Fruit fly (Drosophila melanogaster) whole organism, prepupa: Measurements from ENCODE around the gene CG12477.
A peak's percentile ranks its signal among the peaks of the same experiment; 100 is the strongest.

ENCODE experiments used
- CG10631 ChIP-seq: fragments of 200-800 bp; sonication (Bioruptor generic); optimal IDR thresholded peaks from 2 replicates; lab custom pipeline; 2016; ENCODE audit warnings: missing biosample characterization, missing genetic modification characterization
- CG10669 ChIP-seq: fragments of 200-800 bp; sonication (Bioruptor generic); optimal IDR thresholded peaks from 3 replicates; lab custom pipeline; 2018; ENCODE audit warnings: missing biosample characterization, mild to moderate bottlenecking, missing genetic modification characterization, moderate library complexity
- CG11902 ChIP-seq: fragments of 200-800 bp; sonication (Bioruptor generic); optimal IDR thresholded peaks from 3 replicates; lab custom pipeline; 2016; ENCODE audit warnings: missing biosample characterization, missing genetic modification characterization
- CG15336 ChIP-seq: fragments of 200-800 bp; sonication (Bioruptor generic); IDR thresholded peaks from 2 replicates; pipeline ENCODE4 v1.3.6; 2022; ENCODE audit warnings: missing biosample characterization, missing genetic modification characterization
- CG1621 ChIP-seq: fragments of 200-800 bp; sonication (Bioruptor generic); optimal IDR thresholded peaks from 3 replicates; lab custom pipeline; 2018; ENCODE audit warnings: missing biosample characterization, mild to moderate bottlenecking, missing genetic modification characterization
- CG16779 ChIP-seq: fragments of 200-800 bp; sonication (Bioruptor generic); optimal IDR thresholded peaks from 3 replicates; lab custom pipeline; 2017; ENCODE audit warnings: missing biosample characterization, mild to moderate bottlenecking, missing genetic modification characterization
- CG31627 ChIP-seq: fragments of 200-800 bp; sonication (Bioruptor generic); optimal IDR thresholded peaks from 3 replicates; lab custom pipeline; 2016; ENCODE audit warnings: missing biosample characterization, missing genetic modification characterization
- CG32006 ChIP-seq: fragments of 200-800 bp; sonication (Bioruptor generic); optimal IDR thresholded peaks from 3 replicates; lab custom pipeline; 2017; ENCODE audit warnings: missing biosample characterization, mild to moderate bottlenecking, missing genetic modification characterization
- CG34406 ChIP-seq: fragments of 200-800 bp; sonication (Bioruptor generic); optimal IDR thresholded peaks from 3 replicates; lab custom pipeline; 2016; ENCODE audit warnings: missing biosample characterization, missing genetic modification characterization
- CG3919 ChIP-seq: fragments of 200-800 bp; sonication (Bioruptor generic); optimal IDR thresholded peaks from 3 replicates; lab custom pipeline; 2016; ENCODE audit warnings: missing biosample characterization, missing genetic modification characterization
- CG4318 ChIP-seq: fragments of 200-800 bp; sonication (Bioruptor generic); optimal IDR thresholded peaks from 3 replicates; lab custom pipeline; 2017; ENCODE audit warnings: missing biosample characterization, mild to moderate bottlenecking, missing genetic modification characterization
- CG6163 ChIP-seq: fragments of 200-800 bp; sonication (Bioruptor generic); IDR thresholded peaks from 3 replicates; pipeline ENCODE4 v1.3.6; 2022; ENCODE audit warnings: missing biosample characterization, missing genetic modification characterization
- CG6276 ChIP-seq: fragments of 200-800 bp; sonication (Bioruptor generic); optimal IDR thresholded peaks from 2 replicates; lab custom pipeline; 2017; ENCODE audit warnings: missing biosample characterization, mild to moderate bottlenecking, missing genetic modification characterization
- CG6792 ChIP-seq: fragments of 200-800 bp; sonication (Bioruptor generic); optimal IDR thresholded peaks from 3 replicates; lab custom pipeline; 2016; ENCODE audit warnings: missing biosample characterization, missing genetic modification characterization
- CG6808 ChIP-seq: fragments of 200-800 bp; sonication (Bioruptor generic); optimal IDR thresholded peaks from 3 replicates; lab custom pipeline; 2017; ENCODE audit warnings: missing biosample characterization, missing genetic modification characterization, mild to moderate bottlenecking, moderate library complexity, missing genetic modification reagents
- CG6854 ChIP-seq: fragments of 200-800 bp; sonication (Bioruptor generic); optimal IDR thresholded peaks from 2 replicates; lab custom pipeline; 2017; ENCODE audit warnings: missing biosample characterization, mild to moderate bottlenecking, missing genetic modification characterization
- CG7368 ChIP-seq: fragments of 200-800 bp; sonication (Bioruptor generic); optimal IDR thresholded peaks from 3 replicates; lab custom pipeline; 2016; ENCODE audit warnings: missing biosample characterization, missing genetic modification characterization
- CG8119 ChIP-seq: fragments of 200-800 bp; sonication (Bioruptor generic); IDR thresholded peaks from 3 replicates; pipeline ENCODE4 v1.3.6; 2022; ENCODE audit warnings: missing biosample characterization, missing genetic modification characterization
- CG8319 ChIP-seq: fragments of 200-800 bp; sonication (Bioruptor generic); optimal IDR thresholded peaks from 3 replicates; lab custom pipeline; 2016; ENCODE audit warnings: missing biosample characterization, missing genetic modification characterization
- CG8632 ChIP-seq: fragments of 200-800 bp; sonication (Bioruptor generic); optimal IDR thresholded peaks from 3 replicates; lab custom pipeline; 2016; ENCODE audit warnings: missing biosample characterization, missing genetic modification characterization
- CG9139 ChIP-seq: fragments of 200-800 bp; sonication (Bioruptor generic); optimal IDR thresholded peaks from 3 replicates; lab custom pipeline; 2017; ENCODE audit warnings: missing biosample characterization, mild to moderate bottlenecking, missing genetic modification characterization
- Eip78C ChIP-seq: fragments of 200-800 bp; sonication (Bioruptor generic); peaks from one replicate; lab custom pipeline; 2016; ENCODE audit warnings: missing biosample characterization, missing genetic modification characterization
- Eip93F ChIP-seq: fragments of 200-800 bp; sonication (Bioruptor generic); optimal IDR thresholded peaks from 2 replicates; lab custom pipeline; 2016; ENCODE audit warnings: missing biosample characterization, mild to moderate bottlenecking, missing genetic modification characterization
- Ets21C ChIP-seq: fragments of 200-800 bp; sonication (Bioruptor generic); optimal IDR thresholded peaks from 3 replicates; lab custom pipeline; 2016; ENCODE audit warnings: missing biosample characterization, missing genetic modification characterization
- Gug ChIP-seq: fragments of 200-800 bp; sonication (Bioruptor generic); IDR thresholded peaks from 2 replicates; pipeline ENCODE4 v1.3.6; 2022; ENCODE audit warnings: missing biosample characterization, missing genetic modification characterization
- Hr38 ChIP-seq: sonication (Bioruptor generic); optimal IDR thresholded peaks from 2 replicates; lab custom pipeline; 2016; ENCODE audit warnings: missing biosample characterization, missing genetic modification characterization
- Hr39 ChIP-seq: fragments of 200-800 bp; sonication (Bioruptor generic); optimal IDR thresholded peaks from 2 replicates; lab custom pipeline; 2016; ENCODE audit warnings: missing biosample characterization, missing genetic modification characterization
- Hr4 ChIP-seq: fragments of 200-800 bp; sonication (Bioruptor generic); optimal IDR thresholded peaks from 3 replicates; lab custom pipeline; 2016; ENCODE audit warnings: missing biosample characterization, missing genetic modification characterization
- Lpt ChIP-seq: fragments of 200-800 bp; sonication (Bioruptor generic); optimal IDR thresholded peaks from 3 replicates; lab custom pipeline; 2016; ENCODE audit warnings: missing biosample characterization, missing genetic modification characterization
- OdsH ChIP-seq: fragments of 200-800 bp; sonication (Bioruptor generic); optimal IDR thresholded peaks from 3 replicates; lab custom pipeline; 2016; ENCODE audit warnings: missing biosample characterization, missing genetic modification characterization
- Smox ChIP-seq: fragments of 200-800 bp; sonication (Bioruptor generic); optimal IDR thresholded peaks from 3 replicates; lab custom pipeline; 2016; ENCODE audit warnings: missing biosample characterization, missing genetic modification characterization
- Sox102F ChIP-seq: fragments of 200-800 bp; sonication (Bioruptor generic); optimal IDR thresholded peaks from 2 replicates; lab custom pipeline; 2016; ENCODE audit warnings: missing biosample characterization, mild to moderate bottlenecking, missing genetic modification characterization
- Sox14 ChIP-seq: fragments of 200-800 bp; sonication (Bioruptor generic); optimal IDR thresholded peaks from 3 replicates; lab custom pipeline; 2016; ENCODE audit warnings: missing biosample characterization, missing genetic modification characterization
- Sox15 ChIP-seq: fragments of 200-800 bp; sonication (Bioruptor generic); optimal IDR thresholded peaks from 3 replicates; lab custom pipeline; 2016; ENCODE audit warnings: missing biosample characterization, missing genetic modification characterization
- achi ChIP-seq: fragments of 200-800 bp; sonication (Bioruptor generic); optimal IDR thresholded peaks from 3 replicates; lab custom pipeline; 2016; ENCODE audit warnings: missing biosample characterization, missing genetic modification characterization
- acj6 ChIP-seq: fragments of 200-800 bp; sonication (Bioruptor generic); optimal IDR thresholded peaks from 3 replicates; lab custom pipeline; 2016; ENCODE audit warnings: missing biosample characterization, missing genetic modification characterization
- cyc ChIP-seq: fragments of 200-800 bp; sonication (Bioruptor generic); optimal IDR thresholded peaks from 3 replicates; lab custom pipeline; 2016; ENCODE audit warnings: missing biosample characterization, missing genetic modification characterization
- dac ChIP-seq: fragments of 200-800 bp; sonication (Bioruptor generic); optimal IDR thresholded peaks from 2 replicates; lab custom pipeline; 2017; ENCODE audit warnings: missing biosample characterization, mild to moderate bottlenecking, missing genetic modification characterization
- dsx ChIP-seq: fragments of 200-800 bp; optimal IDR thresholded peaks from 3 replicates; lab custom pipeline; 2019; ENCODE audit warnings: missing biosample characterization, mild to moderate bottlenecking, missing genetic modification characterization, moderate library complexity; ENCODE audit not compliant: poor library complexity, severe bottlenecking
- eg ChIP-seq: fragments of 200-800 bp; sonication (Bioruptor generic); IDR thresholded peaks from 3 replicates; pipeline ENCODE4 v1.3.6; 2022; ENCODE audit warnings: missing biosample characterization, missing genetic modification characterization
- fd59A ChIP-seq: fragments of 200-800 bp; sonication (Bioruptor generic); optimal IDR thresholded peaks from 2 replicates; lab custom pipeline; 2017; ENCODE audit warnings: missing biosample characterization, mild to moderate bottlenecking, missing genetic modification characterization, missing genetic modification reagents
- fd85E ChIP-seq: fragments of 200-800 bp; sonication (Bioruptor generic); optimal IDR thresholded peaks from 3 replicates; lab custom pipeline; 2016; ENCODE audit warnings: missing biosample characterization, missing genetic modification characterization
- fkh ChIP-seq: fragments of 200-800 bp; sonication (Bioruptor generic); optimal IDR thresholded peaks from 3 replicates; lab custom pipeline; 2017; ENCODE audit warnings: missing biosample characterization, mild to moderate bottlenecking, missing genetic modification characterization, moderate library complexity
- pdm3 ChIP-seq: fragments of 200-800 bp; sonication (Bioruptor generic); optimal IDR thresholded peaks from 3 replicates; lab custom pipeline; 2016; ENCODE audit warnings: missing biosample characterization, missing genetic modification characterization
- salr ChIP-seq, 2 experiments: fragments of 200-800 bp; sonication (Bioruptor generic); optimal IDR thresholded peaks; 3 replicates each; lab custom pipeline; 2016 to 2018; ENCODE audit warnings: missing biosample characterization in 2 of 2, missing genetic modification characterization in 2 of 2, mild to moderate bottlenecking in 1 of 2
- ss ChIP-seq, 2 experiments: fragments of 200-800 bp; sonication (Bioruptor generic); optimal IDR thresholded peaks; 2 replicates in 1 of 2; 3 replicates in 1 of 2; lab custom pipeline; 2017 to 2018; ENCODE audit warnings: mild to moderate bottlenecking in 2 of 2, missing biosample characterization in 2 of 2, missing genetic modification characterization in 2 of 2, moderate library complexity in 1 of 2
- svp ChIP-seq: fragments of 200-800 bp; sonication (Bioruptor generic); peaks from one replicate; lab custom pipeline; 2016; ENCODE audit warnings: missing biosample characterization, missing genetic modification characterization
- vri ChIP-seq: fragments of 200-800 bp; sonication (Bioruptor generic); optimal IDR thresholded peaks from 3 replicates; lab custom pipeline; 2016; ENCODE audit warnings: missing biosample characterization, mild to moderate bottlenecking, missing genetic modification characterization

CG12477 gene

DNA sequence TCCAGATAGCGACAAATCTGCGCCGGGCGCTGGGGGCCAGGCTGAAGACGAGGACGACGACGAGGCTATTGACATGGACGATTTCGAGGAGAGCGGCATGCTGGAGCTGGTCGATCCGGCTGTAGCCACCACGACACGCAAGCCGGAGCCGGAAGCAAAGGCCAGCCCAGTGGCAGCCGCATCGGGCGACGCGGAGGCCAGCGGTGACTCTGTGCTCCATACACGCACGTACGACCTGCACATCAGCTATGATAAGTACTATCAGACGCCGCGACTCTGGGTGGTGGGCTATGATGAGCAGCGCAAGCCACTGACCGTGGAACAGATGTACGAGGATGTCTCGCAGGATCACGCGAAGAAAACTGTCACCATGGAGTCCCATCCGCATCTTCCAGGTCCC lies 26.7 kb upstream of the CG12477 start:
- no peak for TF ChIP-seq eg (GFP tag; lab: Robert Waterston, UW)
- TF ChIP-seq CG32006 (GFP tag; lab: Kevin White, UChicago) = no peak
- TF ChIP-seq fd59A (GFP tag; lab: Kevin White, UChicago) = no peak
- peak; percentile 89 for TF ChIP-seq svp (GFP tag; lab: Kevin White, UChicago)
- TF ChIP-seq vri (GFP tag; lab: Kevin White, UChicago) = no peak
- no peak for TF ChIP-seq ss (GFP tag; optimal IDR thresholded peaks at IDR 0.05; lab: Kevin White, UChicago)

DNA sequence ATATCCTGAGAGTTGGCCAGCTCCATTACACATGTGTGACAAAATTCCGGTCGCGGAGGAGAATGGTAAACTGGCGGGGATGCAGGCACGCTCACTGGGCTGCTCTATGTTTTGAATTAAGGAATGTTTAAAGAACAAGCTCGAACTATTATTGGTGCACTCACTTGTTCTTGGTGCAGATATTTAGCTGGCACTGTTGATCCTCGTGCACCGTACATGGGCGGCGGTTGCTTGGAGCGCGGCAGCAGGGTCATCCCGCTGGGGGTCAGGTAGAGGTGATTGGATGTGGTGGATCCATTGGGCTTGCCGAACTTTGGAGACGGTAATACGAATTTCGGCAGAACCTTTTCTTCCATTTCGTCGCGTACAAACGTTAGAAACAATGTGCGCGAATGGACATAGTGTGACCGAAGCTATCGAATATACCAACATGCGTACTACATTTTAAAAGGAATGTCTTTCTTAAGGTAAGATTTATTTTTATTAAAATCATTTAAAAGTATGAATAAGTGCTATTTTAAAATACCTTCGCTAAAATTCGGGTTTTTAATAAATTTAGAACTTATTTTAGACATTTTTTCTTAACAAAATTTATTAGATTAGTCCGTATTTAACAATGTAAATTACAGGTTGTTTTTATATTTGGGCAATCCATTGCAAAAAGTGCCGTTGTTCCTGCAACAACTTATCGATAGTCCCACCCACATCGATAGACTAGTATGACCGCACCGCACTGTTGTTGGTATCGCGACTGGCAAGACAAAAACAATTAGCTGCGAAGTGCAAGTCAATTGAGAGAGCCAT lies 25.1 kb upstream of the CG12477 start, which contains the start of the genes Nufip and Atg3:
TSS of gene Nufip (minus strand) at position 415 of the 804 bp plus-strand sequence.
TSS of gene Atg3 (plus strand) at position 735 of the 804 bp plus-strand sequence.
- TF ChIP-seq fkh = no peak
- no peak for TF ChIP-seq eg (GFP tag; lab: Robert Waterston, UW)
- TF ChIP-seq CG8632 = no peak
- peak; percentile 65; the same call in 2 of the 3 replicates for TF ChIP-seq CG6163
- TF ChIP-seq CG6808 (GFP tag; lab: Kevin White, UChicago) = no peak
- TF ChIP-seq Eip93F (GFP tag; lab: Kevin White, UChicago) = no peak
- no peak for TF ChIP-seq Hr38 (GFP tag; lab: Kevin White, UChicago)
- no peak for TF ChIP-seq CG6276 (GFP tag; lab: Kevin White, UChicago)
- no peak for TF ChIP-seq CG6854 (GFP tag; lab: Kevin White, UChicago)
- TF ChIP-seq CG31627 (GFP tag; lab: Kevin White, UChicago) = peak; percentile 44
- no peak for TF ChIP-seq fd85E (GFP tag; lab: Kevin White, UChicago)
- TF ChIP-seq CG8319 (GFP tag; lab: Kevin White, UChicago) = no peak
- TF ChIP-seq CG10631 (GFP tag; lab: Kevin White, UChicago) = peak; percentile 50
- TF ChIP-seq Gug (GFP tag; lab: Robert Waterston, UW) = no peak
- TF ChIP-seq CG7368 = peak; percentile 51
- TF ChIP-seq svp (GFP tag; lab: Kevin White, UChicago) = peak; percentile 58
- TF ChIP-seq CG9139 (GFP tag; lab: Kevin White, UChicago) = no peak
- TF ChIP-seq achi = no peak
- TF ChIP-seq Eip78C (GFP tag; lab: Kevin White, UChicago) = peak; percentile 85
- TF ChIP-seq Hr4 (GFP tag; lab: Kevin White, UChicago) = peak; percentile 45
- no peak for TF ChIP-seq salr (GFP tag; optimal IDR thresholded peaks at IDR 0.05; lab: Kevin White, UChicago)
- TF ChIP-seq CG1621 = no peak
- no peak for TF ChIP-seq CG11902 (GFP tag; lab: Kevin White, UChicago)
- peak; percentile 76 for TF ChIP-seq dsx (GFP tag; lab: Kevin White, UChicago)
- TF ChIP-seq CG6792 (GFP tag; lab: Kevin White, UChicago) = no peak
- no peak for TF ChIP-seq Smox (GFP tag; lab: Kevin White, UChicago)
- no peak for TF ChIP-seq CG4318 (GFP tag; lab: Kevin White, UChicago)
- no peak for TF ChIP-seq Lpt (GFP tag; lab: Kevin White, UChicago)
- peak; percentile 12 for TF ChIP-seq acj6
- peak; percentile 16 for TF ChIP-seq OdsH (GFP tag; lab: Kevin White, UChicago)
- no peak for TF ChIP-seq CG15336 (GFP tag; lab: Robert Waterston, UW)
- TF ChIP-seq CG3919 (GFP tag; lab: Kevin White, UChicago) = peak; percentile 46
- TF ChIP-seq fd59A (GFP tag; lab: Kevin White, UChicago) = no peak
- TF ChIP-seq CG10669 (GFP tag; lab: Kevin White, UChicago) = no peak
- peak; percentile 56 for TF ChIP-seq Sox14 (GFP tag; lab: Kevin White, UChicago)
- no peak for TF ChIP-seq CG16779 (tag; lab: Kevin White, UChicago)
- peak; percentile 12 for TF ChIP-seq CG34406 (GFP tag; lab: Kevin White, UChicago)
- TF ChIP-seq Sox102F (GFP tag; lab: Kevin White, UChicago) = no peak
- no peak for TF ChIP-seq Ets21C
- peak; percentile 40 for TF ChIP-seq Hr39 (GFP tag; lab: Kevin White, UChicago)
- TF ChIP-seq dac (GFP tag; lab: Kevin White, UChicago) = no peak
- peak; percentile 23 for TF ChIP-seq cyc (GFP tag; lab: Kevin White, UChicago)
- TF ChIP-seq vri (GFP tag; lab: Kevin White, UChicago) = no peak
- peak; percentile 53 for TF ChIP-seq pdm3 (GFP tag; lab: Kevin White, UChicago)
- TF ChIP-seq Sox15 (GFP tag; lab: Kevin White, UChicago) = no peak
- no peak for TF ChIP-seq CG8119
- TF ChIP-seq ss (GFP tag; optimal IDR thresholded peaks at IDR 0.05; lab: Kevin White, UChicago) = no peak
